Worm (Caenorhabditis elegans) whole organism, L4 larva: ENCODE measurements around the gene clec-121.

Experiments
- F10B5.3 ChIP-seq: sonication (generic microtip); optimal IDR thresholded peaks from 2 replicates; lab custom pipeline; 2016; ENCODE audit warnings: mild to moderate bottlenecking, missing genetic modification characterization, missing compliant biosample characterization
- F49E8.2 ChIP-seq: sonication (generic microtip); optimal IDR thresholded peaks from 2 replicates; lab custom pipeline; 2016; ENCODE audit warnings: missing compliant biosample characterization, mild to moderate bottlenecking, missing genetic modification characterization, borderline replicate concordance
- Y105C5A.15 ChIP-seq: fragments of 200-800 bp; sonication (Bioruptor generic); IDR thresholded peaks from 2 replicates; pipeline ENCODE4 v1.3.6; 2022; ENCODE audit warnings: missing genetic modification characterization, missing compliant biosample characterization
- Y75B8A.6 ChIP-seq: fragments of 200-800 bp; sonication (Bioruptor generic); IDR thresholded peaks from 2 replicates; pipeline ENCODE4 v1.3.6; 2022; ENCODE audit warnings: missing genetic modification reagents, missing genetic modification characterization, missing compliant biosample characterization
- aly-2 ChIP-seq: sonication (generic microtip); optimal IDR thresholded peaks from 2 replicates; lab custom pipeline; 2018; ENCODE audit warnings: missing biosample characterization, missing genetic modification characterization
- attf-4 ChIP-seq: sonication (generic microtip); optimal IDR thresholded peaks from 3 replicates; lab custom pipeline; 2017; ENCODE audit warnings: missing biosample characterization, missing genetic modification characterization
- ceh-32 ChIP-seq: sonication (generic microtip); optimal IDR thresholded peaks from 2 replicates; lab custom pipeline; 2016; ENCODE audit warnings: mild to moderate bottlenecking, missing genetic modification characterization, missing compliant biosample characterization; ENCODE audit not compliant: poor library complexity
- cey-2 ChIP-seq: sonication (generic microtip); optimal IDR thresholded peaks from 3 replicates; lab custom pipeline; 2017; ENCODE audit warnings: missing genetic modification characterization, mild to moderate bottlenecking, missing compliant biosample characterization, antibody characterized with exemption, borderline replicate concordance; ENCODE audit not compliant: insufficient read depth
- dmd-6 ChIP-seq: fragments of 200-800 bp; sonication (Bioruptor generic); IDR thresholded peaks from 2 replicates; pipeline ENCODE4 v1.3.6; 2022; ENCODE audit warnings: missing genetic modification reagents, missing genetic modification characterization, missing compliant biosample characterization
- dmd-9 ChIP-seq: fragments of 200-800 bp; sonication (Bioruptor generic); IDR thresholded peaks from 2 replicates; pipeline ENCODE4 v1.3.6; 2022; ENCODE audit warnings: missing genetic modification reagents, missing genetic modification characterization, missing compliant biosample characterization
- dpl-1 ChIP-seq: fragments of 150-350 bp; optimal IDR thresholded peaks from 2 replicates; lab custom pipeline; 2014; ENCODE audit warnings: missing biosample characterization, missing genetic modification reagents, missing genetic modification characterization
- egl-43 ChIP-seq: fragments of 200-800 bp; sonication (Bioruptor generic); IDR thresholded peaks from 2 replicates; pipeline ENCODE4 v1.3.6; 2022; ENCODE audit warnings: missing genetic modification reagents, missing genetic modification characterization, missing compliant biosample characterization
- hif-1 ChIP-seq, 2 experiments: sonication (generic microtip); optimal IDR thresholded peaks; 2 replicates each; lab custom pipeline; 2016 to 2017; ENCODE audit warnings: missing compliant biosample characterization in 2 of 2, missing genetic modification characterization in 2 of 2, missing genetic modification reagents in 2 of 2, missing genotype in 2 of 2, mild to moderate bottlenecking in 1 of 2
- hlh-11 ChIP-seq: fragments of 200-800 bp; sonication (Bioruptor generic); optimal IDR thresholded peaks from 2 replicates; lab custom pipeline; 2018; ENCODE audit warnings: mild to moderate bottlenecking, missing genetic modification characterization, missing compliant biosample characterization
- hlh-30 ChIP-seq: sonication (generic microtip); optimal IDR thresholded peaks from 2 replicates; lab custom pipeline; 2017; ENCODE audit warnings: antibody characterized with exemption, mild to moderate bottlenecking, missing genetic modification characterization, missing compliant biosample characterization; ENCODE audit not compliant: insufficient read depth
- hmg-1.1 ChIP-seq: fragments of 200-800 bp; sonication (Bioruptor generic); IDR thresholded peaks from 2 replicates; pipeline ENCODE4 v1.3.6; 2022; ENCODE audit warnings: missing genetic modification reagents, missing genetic modification characterization, missing compliant biosample characterization
- jun-1 ChIP-seq: fragments of 150-350 bp; optimal IDR thresholded peaks from 2 replicates; lab custom pipeline; 2014; ENCODE audit warnings: missing biosample characterization, missing genetic modification reagents, missing genetic modification characterization
- lin-13 ChIP-seq: fragments of 150-350 bp; optimal IDR thresholded peaks from 2 replicates; lab custom pipeline; 2014; ENCODE audit warnings: missing biosample characterization, missing genetic modification reagents, missing genetic modification characterization
- lin-38 ChIP-seq: fragments of 200-800 bp; sonication (Bioruptor generic); IDR thresholded peaks from 2 replicates; pipeline ENCODE4 v1.3.6; 2022; ENCODE audit warnings: missing genetic modification reagents, missing genetic modification characterization, missing compliant biosample characterization
- madf-9 ChIP-seq: fragments of 200-800 bp; sonication (Bioruptor generic); conservative IDR thresholded peaks from 2 replicates; pipeline ENCODE4 v1.3.6; 2022; ENCODE audit warnings: missing genetic modification reagents, missing genetic modification characterization, missing compliant biosample characterization
- mdl-1 ChIP-seq, 2 experiments: fragments of 150-350 bp in 1 of 2; sonication (generic microtip) in 1 of 2; optimal IDR thresholded peaks; 2 replicates each; lab custom pipeline; 2014 to 2017; ENCODE audit warnings: missing biosample characterization in 2 of 2, missing genetic modification characterization in 2 of 2
- mdt-29 ChIP-seq: fragments of 200-800 bp; sonication (Bioruptor generic); IDR thresholded peaks from 2 replicates; pipeline ENCODE4 v1.3.6; 2022; ENCODE audit warnings: missing genetic modification reagents, missing genetic modification characterization, missing compliant biosample characterization
- mes-2 ChIP-seq: sonication (generic microtip); optimal IDR thresholded peaks from 2 replicates; lab custom pipeline; 2016; ENCODE audit warnings: missing genotype, mild to moderate bottlenecking, missing genetic modification characterization, missing compliant biosample characterization; ENCODE audit not compliant: poor library complexity, severe bottlenecking
- mxl-2 ChIP-seq: fragments of 200-800 bp; sonication (Bioruptor generic); conservative IDR thresholded peaks from 2 replicates; pipeline ENCODE4 v1.3.6; 2022; ENCODE audit warnings: missing genetic modification reagents, missing genetic modification characterization, missing compliant biosample characterization
- mxl-3 ChIP-seq: fragments of 200-800 bp; sonication (Bioruptor generic); optimal IDR thresholded peaks from 2 replicates; lab custom pipeline; 2018; ENCODE audit warnings: mild to moderate bottlenecking, missing genetic modification characterization, missing compliant biosample characterization
- nhr-11 ChIP-seq: fragments of 150-350 bp; optimal IDR thresholded peaks from 2 replicates; lab custom pipeline; 2014; ENCODE audit warnings: missing biosample characterization, missing genetic modification characterization
- nhr-111 ChIP-seq: fragments of 200-800 bp; sonication (Bioruptor generic); optimal IDR thresholded peaks from 2 replicates; lab custom pipeline; 2018; ENCODE audit warnings: mild to moderate bottlenecking, missing genetic modification characterization, missing compliant biosample characterization
- nhr-28 ChIP-seq: fragments of 150-350 bp; optimal IDR thresholded peaks from 2 replicates; lab custom pipeline; 2014; ENCODE audit warnings: missing biosample characterization, missing genetic modification characterization
- rbr-2 ChIP-seq: sonication (generic microtip); optimal IDR thresholded peaks from 2 replicates; lab custom pipeline; 2016; ENCODE audit warnings: missing genotype, missing genetic modification characterization, missing compliant biosample characterization
- set-16 ChIP-seq: fragments of 200-800 bp; sonication (Bioruptor generic); IDR thresholded peaks from 2 replicates; pipeline ENCODE4 v1.3.6; 2022; ENCODE audit warnings: missing genetic modification reagents, missing genetic modification characterization, missing compliant biosample characterization
- spr-1 ChIP-seq: sonication (generic microtip); optimal IDR thresholded peaks from 2 replicates; lab custom pipeline; 2016; ENCODE audit warnings: mild to moderate bottlenecking, missing genetic modification characterization, missing compliant biosample characterization
- zfp-2 ChIP-seq: sonication (generic microtip); optimal IDR thresholded peaks from 2 replicates; lab custom pipeline; 2016; ENCODE audit warnings: mild to moderate bottlenecking, missing genetic modification characterization, missing compliant biosample characterization
- ztf-11 ChIP-seq: fragments of 150-350 bp; optimal IDR thresholded peaks from 2 replicates; lab custom pipeline; 2014; ENCODE audit warnings: missing biosample characterization, missing genetic modification characterization

clec-121 gene

DNA sequence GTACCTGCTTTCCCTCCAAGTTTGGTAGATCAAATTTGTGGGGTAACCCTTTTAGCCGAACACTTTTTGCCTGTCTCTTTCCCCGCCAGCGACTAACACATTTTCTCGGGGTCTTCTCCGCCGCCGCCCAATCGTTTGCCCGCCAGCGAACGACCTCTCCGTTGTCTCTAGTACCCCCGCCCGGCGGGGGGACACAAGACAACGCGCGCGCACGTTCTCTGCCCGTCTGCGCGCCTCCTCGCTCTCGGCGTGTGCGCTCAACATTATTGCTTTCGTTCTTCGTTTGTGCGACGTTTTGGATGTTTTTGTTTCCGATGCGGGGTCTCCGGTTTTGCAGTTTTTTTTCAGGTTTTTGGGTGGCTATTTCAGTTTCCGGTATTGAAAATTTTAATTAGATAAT lies 46.6 kb upstream of the clec-121 start:
- TF ChIP-seq hlh-11 (tag; lab: Kevin White, UChicago) (peak; percentile 31), rbr-2 (tag; lab: Kevin White, UChicago) (peak; percentile 49), hif-1 (tag; optimal IDR thresholded peaks at IDR 0.05; lab: Kevin White, UChicago) (peak in 1 of 2 experiments; percentile 5), mxl-3 (peak; percentile 33), lin-13 (GFP tag; lab: Kevin White, UChicago) (peak; percentile 46), set-16 (GFP tag; lab: Robert Waterston, UW) (peak; percentile 94), lin-38 (GFP tag; lab: Robert Waterston, UW) (no peak), Y105C5A.15 (GFP tag; lab: Robert Waterston, UW) (no peak), spr-1 (peak; percentile 14), egl-43 (GFP tag; lab: Robert Waterston, UW) (peak; percentile 50; the same call in 1 of the 2 replicates), cey-2 (tag; lab: Kevin White, UChicago) (no peak), ceh-32 (tag; lab: Kevin White, UChicago) (no peak), nhr-28 (tag; lab: Kevin White, UChicago) (peak; percentile 5), mes-2 (tag; lab: Kevin White, UChicago) (peak; percentile 16), nhr-111 (GFP tag; lab: Kevin White, UChicago) (no peak), attf-4 (tag; lab: Kevin White, UChicago) (no peak), F10B5.3 (tag; lab: Kevin White, UChicago) (no peak), dmd-9 (GFP tag; lab: Robert Waterston, UW) (no peak), hmg-1.1 (peak; percentile 75), hlh-30 (tag; lab: Kevin White, UChicago) (peak; percentile 74), Y75B8A.6 (GFP tag; lab: Robert Waterston, UW) (no peak), jun-1 (tag; lab: Kevin White, UChicago) (no peak), madf-9 (GFP tag; lab: Robert Waterston, UW) (0 out of 2 replicates have a peak, but pooled peaks have one; percentile 19), dmd-6 (peak; percentile 12; the same call in 1 of the 2 replicates), mdl-1 (tag; optimal IDR thresholded peaks at IDR 0.05; lab: Kevin White, UChicago) (peak in 1 of 2 experiments; percentile 51)
- TF ChIP-seq, all 104 proteins: peak for 15

ce11 chrII:3056266-3056872 lies 45.7 kb upstream of the clec-121 start, which contains the start of gene lin-8:
Gene lin-8 (plus strand): TSS chrII:3056822.
- TF ChIP-seq ztf-11 = no peak
- peak; percentile 59 for TF ChIP-seq F49E8.2 (tag; lab: Kevin White, UChicago)

DNA sequence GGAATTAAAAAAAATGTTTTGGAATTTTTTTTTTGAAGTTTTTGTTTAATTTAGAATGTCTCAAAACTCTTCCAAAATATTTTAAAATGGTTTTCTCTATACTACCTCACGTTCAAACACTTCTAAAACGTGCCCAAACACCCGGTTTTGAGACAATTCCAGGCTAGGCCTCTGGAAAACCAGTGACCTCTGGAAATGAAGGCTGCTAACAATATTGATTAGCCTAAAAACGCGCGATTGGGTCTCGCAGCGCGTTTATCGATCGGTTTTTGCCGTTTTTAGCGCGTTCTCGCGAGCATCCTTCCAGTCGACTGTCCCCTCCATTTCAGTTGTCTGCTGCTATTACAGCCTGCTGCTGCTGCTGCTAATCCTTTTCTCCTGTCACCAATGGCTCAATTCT lies 41.3 kb upstream of the clec-121 start, which contains the start of gene Y25C1A.6:
Gene Y25C1A.6 (plus strand): TSS at position 301 of the 400 bp plus-strand sequence.
- TF ChIP-seq mdt-29 (GFP tag; lab: Robert Waterston, UW) (no peak), mes-2 (tag; lab: Kevin White, UChicago) (no peak), aly-2 (tag; lab: Kevin White, UChicago) (no peak), dpl-1 (GFP tag; lab: Kevin White, UChicago) (no peak), lin-38 (GFP tag; lab: Robert Waterston, UW) (no peak), jun-1 (tag; lab: Kevin White, UChicago) (no peak), F10B5.3 (tag; lab: Kevin White, UChicago) (no peak), zfp-2 (tag; lab: Kevin White, UChicago) (no peak), nhr-11 (tag; lab: Kevin White, UChicago) (no peak), F49E8.2 (tag; lab: Kevin White, UChicago) (no peak), hmg-1.1 (no peak), nhr-111 (GFP tag; lab: Kevin White, UChicago) (no peak), mxl-2 (GFP tag; lab: Robert Waterston, UW) (no peak)
- TF ChIP-seq, all 104 proteins: peak for 0
